In genomic region chrIII:11651430-11651829, ce11 we compare ENCODE assay signal across 2 worm cellular contexts.
TF ChIP-seq lines count a peak whose summit lies in the region.

No protein-coding gene starts in this region.

TF ChIP-seq in whole organism, L4 larva, 104 proteins besides CTCF, POLR2A, EP300 and RAD21:
- TF ChIP-seq unc-130 (GFP tag; optimal IDR thresholded peaks at IDR 0.05; lab: Kevin White, UChicago) (no peak), set-16 (GFP tag; IDR thresholded peaks at IDR 0.05; lab: Robert Waterston, UW) (peak; percentile 81), lin-29 (GFP tag; IDR thresholded peaks at IDR 0.05; lab: Robert Waterston, UW) (no peak), F44E2.7 (GFP tag; IDR thresholded peaks at IDR 0.05; lab: Robert Waterston, UW) (no peak), R02D3.7 (tag; optimal IDR thresholded peaks at IDR 0.05; lab: Kevin White, UChicago) (no peak), D1046.2 (GFP tag; IDR thresholded peaks at IDR 0.05; lab: Robert Waterston, UW) (0 out of 2 replicates have a peak, but pooled peaks have one; percentile 18), dmd-8 (GFP tag; IDR thresholded peaks at IDR 0.05; lab: Robert Waterston, UW) (no peak)
TF ChIP-seq in whole organism, L4 larva: peak in this region for 2.

TF ChIP-seq in whole organism, young adult, 124 proteins besides CTCF, POLR2A, EP300 and RAD21:
- TF ChIP-seq F57A8.1 (GFP tag; optimal IDR thresholded peaks at IDR 0.05; lab: Kevin White, UChicago): no peak
- TF ChIP-seq egrh-3 (GFP tag; IDR thresholded peaks at IDR 0.05; lab: Robert Waterston, UW): peak; percentile 42; the same call in 1 of the 2 replicates
- peak; percentile 78 for TF ChIP-seq zfh-2 (GFP tag; conservative IDR thresholded peaks at IDR 0.05; lab: Robert Waterston, UW)
TF ChIP-seq in whole organism, young adult: peak in this region for 2.
